Fruit fly (Drosophila melanogaster) Kc167 (cell line): ENCODE measurements around the gene Or19b.

Experiments
- Myc ChIP-seq: fragments of >200 bp; optimal IDR thresholded peaks from 2 replicates; lab custom pipeline; 2017; ENCODE audit warnings: missing external identifiers
- Sin3A ChIP-seq: fragments of >200 bp; optimal IDR thresholded peaks from 2 replicates; lab custom pipeline; 2018; ENCODE audit warnings: missing external identifiers
- h ChIP-seq: fragments of >200 bp; optimal IDR thresholded peaks from 3 replicates; lab custom pipeline; 2018; ENCODE audit warnings: missing external identifiers
- psq ChIP-seq: fragments of >200 bp; optimal IDR thresholded peaks from 2 replicates; lab custom pipeline; 2017; ENCODE audit warnings: missing external identifiers
- ttk ChIP-seq: sonication (Bioruptor generic); optimal IDR thresholded peaks from 2 replicates; lab custom pipeline; 2017; ENCODE audit warnings: missing external identifiers

dm6 chrX:20092308-20092707, 1.9 kb upstream of the Or19b start, which contains the start of gene fd19B:
- TF ChIP-seq psq (lab: Kevin White, UChicago) = no peak
- TF ChIP-seq Myc (lab: Kevin White, UChicago) = no peak
- TF ChIP-seq ttk = no peak
- TF ChIP-seq h (lab: Kevin White, UChicago) = no peak
- no peak for TF ChIP-seq Sin3A (lab: Kevin White, UChicago)
